Worm (Caenorhabditis elegans): ENCODE results near the gene sir-2.2.

Gene sir-2.2

DNA sequence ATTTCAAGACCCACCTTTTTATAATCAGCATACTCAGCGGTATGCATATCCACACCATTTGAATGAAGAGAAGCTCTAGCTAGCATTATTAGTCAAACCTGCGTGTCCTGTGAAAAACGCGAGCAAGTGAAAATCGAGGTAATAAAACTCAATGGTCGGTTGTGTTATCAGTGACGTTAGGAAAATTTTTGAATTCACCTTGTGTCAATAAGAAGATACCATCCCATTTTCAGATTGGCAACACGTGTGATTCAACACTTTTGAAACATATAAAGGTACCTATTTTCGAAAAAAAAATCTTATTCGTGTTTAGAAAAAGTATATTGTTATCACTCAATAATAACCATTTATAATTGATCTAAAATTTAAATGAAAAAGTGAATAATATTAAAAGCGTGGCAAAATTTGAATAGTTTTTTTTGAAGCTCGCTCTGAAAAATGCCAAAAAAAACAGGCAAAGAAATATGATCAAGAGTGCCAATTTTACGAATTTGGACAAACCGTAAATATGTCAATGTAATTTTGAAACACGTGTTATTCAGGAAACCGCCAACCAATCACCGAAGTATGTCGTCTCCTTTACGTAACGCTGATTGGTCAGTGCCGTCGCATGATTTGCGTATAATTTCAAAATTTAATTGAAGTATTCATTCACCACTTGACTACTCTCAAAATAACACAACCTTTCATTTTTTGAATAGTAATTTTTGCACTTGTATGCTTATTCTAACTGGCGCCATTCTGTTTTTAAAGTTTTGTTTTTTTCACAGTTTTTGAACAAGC lies 16.0 kb upstream of the sir-2.2 start, which contains the start of gene F46G10.1:
F46G10.1 (minus strand) TSS at position 115 of the 783 bp plus-strand sequence.
- TF ChIP-seq snpc-4 (tag; optimal IDR thresholded peaks at IDR 0.05) (no peak), F13H6.1 (tag; optimal IDR thresholded peaks at IDR 0.05) (no peak), fos-1 (tag; optimal IDR thresholded peaks at IDR 0.05) (peak; percentile 86), crh-2 (tag; optimal IDR thresholded peaks at IDR 0.05) (peak; percentile 45), lsy-2 (tag; optimal IDR thresholded peaks at IDR 0.05) (no peak), sma-9 (GFP tag; optimal IDR thresholded peaks at IDR 0.05) (peak; percentile 49), sma-9 (tag; optimal IDR thresholded peaks at IDR 0.05) (no peak), mab-5 (tag; optimal IDR thresholded peaks at IDR 0.05) (no peak), lin-39 (tag; optimal IDR thresholded peaks at IDR 0.05) (no peak), ceh-16 (tag; optimal IDR thresholded peaks at IDR 0.05) (no peak)

DNA sequence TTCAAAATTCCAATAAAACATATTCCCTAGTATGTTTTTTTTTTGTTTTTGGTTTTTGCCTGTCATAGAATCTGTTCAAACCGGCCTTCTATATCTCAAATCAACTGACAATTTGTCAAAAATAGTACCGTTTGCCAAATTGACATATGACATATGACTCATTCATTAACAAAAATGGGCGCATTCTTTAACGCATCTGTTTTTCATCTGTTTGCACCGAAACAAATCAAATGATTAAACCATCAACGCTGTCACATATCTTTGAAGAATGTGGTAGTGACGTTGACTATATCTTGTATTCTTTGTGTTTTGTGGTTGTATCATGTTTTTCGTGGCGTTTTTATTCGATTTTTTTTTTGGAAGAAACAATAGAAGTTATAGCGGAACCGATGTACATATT lies 12.8 kb upstream of the sir-2.2 start:
- TF ChIP-seq lin-11 (tag; optimal IDR thresholded peaks at IDR 0.05) (no peak), mbf-1 (tag; optimal IDR thresholded peaks at IDR 0.05) (no peak), sma-9 (GFP tag; optimal IDR thresholded peaks at IDR 0.05) (peak; percentile 59), sma-9 (tag; optimal IDR thresholded peaks at IDR 0.05) (no peak), elt-3 (tag; optimal IDR thresholded peaks at IDR 0.05) (no peak), nhr-25 (tag; optimal IDR thresholded peaks at IDR 0.05) (peak; percentile 77), zag-1 (tag; optimal IDR thresholded peaks at IDR 0.05) (no peak), sem-4 (tag; optimal IDR thresholded peaks at IDR 0.05) (no peak), snpc-4 (tag; optimal IDR thresholded peaks at IDR 0.05) (no peak), fos-1 (tag; optimal IDR thresholded peaks at IDR 0.05) (peak; percentile 2), egl-27 (tag; optimal IDR thresholded peaks at IDR 0.05) (no peak), sma-3 (GFP tag; optimal IDR thresholded peaks at IDR 0.05) (peak; percentile 76), mab-5 (tag; optimal IDR thresholded peaks at IDR 0.05) (peak; percentile 23), nhr-21 (tag; optimal IDR thresholded peaks at IDR 0.05) (peak; percentile 33)

DNA sequence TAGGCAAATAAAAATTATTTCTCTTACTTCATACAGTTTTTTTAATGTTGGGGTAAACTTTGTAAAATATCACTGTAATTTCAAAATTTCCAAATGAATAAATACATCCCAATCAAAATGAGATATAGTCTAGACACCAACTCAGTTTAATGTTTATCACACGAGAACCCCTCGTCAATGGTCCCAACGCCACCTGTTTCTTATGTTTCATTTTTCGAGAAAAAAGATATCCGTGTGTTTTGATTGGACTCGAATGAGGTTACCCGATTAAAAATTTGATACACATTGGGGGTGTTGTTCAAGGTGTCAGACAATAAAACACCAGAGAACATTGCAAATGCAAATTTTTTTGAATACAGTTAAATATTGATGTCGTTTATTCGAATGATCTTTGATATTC lies 10.3 kb upstream of the sir-2.2 start:
- TF ChIP-seq lsy-2 (tag; optimal IDR thresholded peaks at IDR 0.05) (peak in 1 of 2 experiments; percentile 23), lin-13 (GFP tag; optimal IDR thresholded peaks at IDR 0.05) (no peak), nhr-129 (tag; optimal IDR thresholded peaks at IDR 0.05) (peak; percentile 2)

DNA sequence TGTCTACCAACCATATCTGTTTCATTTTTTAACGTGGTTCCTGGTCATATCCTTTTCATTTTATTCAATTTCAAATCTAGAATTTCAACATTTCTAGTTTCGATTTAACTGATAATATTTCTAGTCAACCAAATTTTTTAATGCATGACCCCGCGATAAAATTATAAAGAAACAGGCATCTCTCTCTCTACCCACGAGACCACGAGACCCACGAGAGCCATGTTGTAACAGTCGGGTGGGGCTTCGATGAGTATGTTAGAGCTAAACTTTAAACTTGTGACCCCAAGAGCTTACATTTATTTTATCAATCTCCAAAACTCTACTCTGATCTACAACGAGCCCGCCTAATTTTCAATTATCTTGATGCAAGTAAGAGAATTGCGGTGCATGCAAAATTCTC lies 9.6 kb upstream of the sir-2.2 start:
- TF ChIP-seq nhr-129 (tag; optimal IDR thresholded peaks at IDR 0.05) (peak; percentile 27), sma-9 (GFP tag; optimal IDR thresholded peaks at IDR 0.05) (peak; percentile 1), sma-9 (tag; optimal IDR thresholded peaks at IDR 0.05) (no peak), mab-5 (tag; optimal IDR thresholded peaks at IDR 0.05) (no peak), nhr-21 (tag; optimal IDR thresholded peaks at IDR 0.05) (no peak)

DNA sequence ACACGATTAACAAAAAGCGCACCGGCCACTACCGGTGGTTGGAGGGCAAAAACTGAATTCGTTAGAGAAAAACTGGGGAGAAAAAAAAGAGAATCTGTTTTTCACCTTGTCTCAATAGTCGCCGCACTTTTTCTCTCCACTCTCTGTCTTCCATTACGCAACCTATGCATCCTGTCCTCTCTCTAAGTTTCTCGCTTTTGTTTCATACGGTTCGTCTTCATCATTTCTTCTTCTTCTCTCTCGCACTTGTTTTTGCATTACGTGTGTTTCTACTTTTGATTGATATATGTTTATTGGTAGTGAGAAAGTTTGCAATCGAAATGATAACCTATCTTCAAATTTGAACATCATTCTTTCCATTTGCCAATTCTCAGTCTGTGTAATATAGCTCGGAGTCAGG lies 7.3 kb upstream of the sir-2.2 start:
- TF ChIP-seq nhr-237 (tag; optimal IDR thresholded peaks at IDR 0.05) (no peak), sma-9 (GFP tag; optimal IDR thresholded peaks at IDR 0.05) (peak; percentile 76), sma-9 (tag; optimal IDR thresholded peaks at IDR 0.05) (no peak), lin-39 (tag; optimal IDR thresholded peaks at IDR 0.05) (no peak), ZK546.5 (tag; optimal IDR thresholded peaks at IDR 0.05) (no peak), nhr-12 (tag; optimal IDR thresholded peaks at IDR 0.05) (no peak), elt-3 (tag; optimal IDR thresholded peaks at IDR 0.05) (no peak), lin-13 (GFP tag; optimal IDR thresholded peaks at IDR 0.05) (no peak), unc-39 (tag; optimal IDR thresholded peaks at IDR 0.05) (no peak), ztf-11 (tag; optimal IDR thresholded peaks at IDR 0.05) (no peak), skn-1 (tag; optimal IDR thresholded peaks at IDR 0.05) (no peak), nhr-11 (tag; optimal IDR thresholded peaks at IDR 0.05) (no peak), F13H6.1 (tag; optimal IDR thresholded peaks at IDR 0.05) (peak; percentile 30), zag-1 (tag; optimal IDR thresholded peaks at IDR 0.05) (no peak), ztf-1 (GFP tag; conservative IDR thresholded peaks at IDR 0.05) (no peak), nhr-25 (tag; optimal IDR thresholded peaks at IDR 0.05) (peak; percentile 76), lin-11 (tag; optimal IDR thresholded peaks at IDR 0.05) (no peak), Y55F3AM.14 (GFP tag; optimal IDR thresholded peaks at IDR 0.05) (no peak), sem-4 (tag; optimal IDR thresholded peaks at IDR 0.05) (peak; percentile 57), unc-55 (GFP tag; optimal IDR thresholded peaks at IDR 0.05) (peak; percentile 47), nhr-129 (tag; optimal IDR thresholded peaks at IDR 0.05) (peak; percentile 68), ztf-4 (tag; optimal IDR thresholded peaks at IDR 0.05) (no peak), nhr-6 (tag; optimal IDR thresholded peaks at IDR 0.05) (peak; percentile 25), mbf-1 (tag; optimal IDR thresholded peaks at IDR 0.05) (no peak), alr-1 (tag; optimal IDR thresholded peaks at IDR 0.05) (no peak), R02D3.7 (tag; optimal IDR thresholded peaks at IDR 0.05) (no peak), ceh-16 (tag; optimal IDR thresholded peaks at IDR 0.05) (no peak), mab-5 (tag; optimal IDR thresholded peaks at IDR 0.05) (no peak), aly-2 (tag; optimal IDR thresholded peaks at IDR 0.05) (no peak), unc-62 (GFP tag; optimal IDR thresholded peaks at IDR 0.05) (no peak), blmp-1 (tag; optimal IDR thresholded peaks at IDR 0.05; ENCODE audit: insufficient read depth) (peak; percentile 91), nhr-77 (tag; optimal IDR thresholded peaks at IDR 0.05) (no peak), snpc-4 (tag; optimal IDR thresholded peaks at IDR 0.05) (no peak), mdl-1 (tag; optimal IDR thresholded peaks at IDR 0.05) (no peak), egl-27 (tag; optimal IDR thresholded peaks at IDR 0.05) (no peak), gmeb-1 (tag; optimal IDR thresholded peaks at IDR 0.05) (no peak)
